Worm (Caenorhabditis elegans): ENCODE results near the gene C14A11.2.

- TF ChIP-seq ceh-30 (tag; optimal IDR thresholded peaks at IDR 0.05), result no peak
- TF ChIP-seq nhr-232 (tag; optimal IDR thresholded peaks at IDR 0.05), result no peak
- no peak for TF ChIP-seq pha-4 (tag; optimal IDR thresholded peaks at IDR 0.05)
- peak; percentile 53 for TF ChIP-seq ceh-14 (tag; optimal IDR thresholded peaks at IDR 0.05)
- TF ChIP-seq K09A11.1 (tag; optimal IDR thresholded peaks at IDR 0.05; ENCODE audit: insufficient read depth), result no peak
- no peak for TF ChIP-seq ama-1 (optimal IDR thresholded peaks at IDR 0.05)
Observed at ce11 chrX:2802562-2803165, at the start of gene C14A11.2.

Measured in whole organism, late embryonic.